Fruit fly (Drosophila melanogaster) whole organism, prepupa: ENCODE measurements around the gene Marcal1.

Experiments used
- Blimp-1 ChIP-seq: fragments of 200-800 bp; sonication (Bioruptor generic); optimal IDR thresholded peaks from 3 replicates; lab custom pipeline; 2017; ENCODE audit warnings: missing biosample characterization, missing genetic modification characterization, mild to moderate bottlenecking, moderate library complexity, missing genetic modification reagents
- CG10631 ChIP-seq: fragments of 200-800 bp; sonication (Bioruptor generic); optimal IDR thresholded peaks from 2 replicates; lab custom pipeline; 2016; ENCODE audit warnings: missing biosample characterization, missing genetic modification characterization
- CG10669 ChIP-seq: fragments of 200-800 bp; sonication (Bioruptor generic); optimal IDR thresholded peaks from 3 replicates; lab custom pipeline; 2018; ENCODE audit warnings: missing biosample characterization, mild to moderate bottlenecking, missing genetic modification characterization, moderate library complexity
- CG11294 ChIP-seq: fragments of 200-800 bp; sonication (Bioruptor generic); IDR thresholded peaks from 2 replicates; pipeline ENCODE4 v1.3.6; 2022; ENCODE audit warnings: missing biosample characterization, missing genetic modification characterization
- CG11762 ChIP-seq: fragments of 200-800 bp; sonication (Bioruptor generic); optimal IDR thresholded peaks from 3 replicates; lab custom pipeline; 2016; ENCODE audit warnings: missing biosample characterization, missing genetic modification characterization; ENCODE audit not compliant: insufficient read depth
- CG11902 ChIP-seq: fragments of 200-800 bp; sonication (Bioruptor generic); optimal IDR thresholded peaks from 3 replicates; lab custom pipeline; 2016; ENCODE audit warnings: missing biosample characterization, missing genetic modification characterization
- CG15336 ChIP-seq: fragments of 200-800 bp; sonication (Bioruptor generic); IDR thresholded peaks from 2 replicates; pipeline ENCODE4 v1.3.6; 2022; ENCODE audit warnings: missing biosample characterization, missing genetic modification characterization
- CG1621 ChIP-seq: fragments of 200-800 bp; sonication (Bioruptor generic); optimal IDR thresholded peaks from 3 replicates; lab custom pipeline; 2018; ENCODE audit warnings: missing biosample characterization, mild to moderate bottlenecking, missing genetic modification characterization
- CG3032 ChIP-seq: fragments of 200-800 bp; optimal IDR thresholded peaks from 2 replicates; lab custom pipeline; 2019; ENCODE audit warnings: missing biosample characterization, mild to moderate bottlenecking, missing genetic modification characterization, moderate library complexity
- CG32006 ChIP-seq: fragments of 200-800 bp; sonication (Bioruptor generic); optimal IDR thresholded peaks from 3 replicates; lab custom pipeline; 2017; ENCODE audit warnings: missing biosample characterization, mild to moderate bottlenecking, missing genetic modification characterization
- CG34406 ChIP-seq: fragments of 200-800 bp; sonication (Bioruptor generic); optimal IDR thresholded peaks from 3 replicates; lab custom pipeline; 2016; ENCODE audit warnings: missing biosample characterization, missing genetic modification characterization
- CG3919 ChIP-seq: fragments of 200-800 bp; sonication (Bioruptor generic); optimal IDR thresholded peaks from 3 replicates; lab custom pipeline; 2016; ENCODE audit warnings: missing biosample characterization, missing genetic modification characterization
- CG6163 ChIP-seq: fragments of 200-800 bp; sonication (Bioruptor generic); IDR thresholded peaks from 3 replicates; pipeline ENCODE4 v1.3.6; 2022; ENCODE audit warnings: missing biosample characterization, missing genetic modification characterization
- CG6276 ChIP-seq: fragments of 200-800 bp; sonication (Bioruptor generic); optimal IDR thresholded peaks from 2 replicates; lab custom pipeline; 2017; ENCODE audit warnings: missing biosample characterization, mild to moderate bottlenecking, missing genetic modification characterization
- CG6792 ChIP-seq: fragments of 200-800 bp; sonication (Bioruptor generic); optimal IDR thresholded peaks from 3 replicates; lab custom pipeline; 2016; ENCODE audit warnings: missing biosample characterization, missing genetic modification characterization
- CG6808 ChIP-seq: fragments of 200-800 bp; sonication (Bioruptor generic); optimal IDR thresholded peaks from 3 replicates; lab custom pipeline; 2017; ENCODE audit warnings: missing biosample characterization, missing genetic modification characterization, mild to moderate bottlenecking, moderate library complexity, missing genetic modification reagents
- CG6854 ChIP-seq: fragments of 200-800 bp; sonication (Bioruptor generic); optimal IDR thresholded peaks from 2 replicates; lab custom pipeline; 2017; ENCODE audit warnings: missing biosample characterization, mild to moderate bottlenecking, missing genetic modification characterization
- CG7368 ChIP-seq: fragments of 200-800 bp; sonication (Bioruptor generic); optimal IDR thresholded peaks from 3 replicates; lab custom pipeline; 2016; ENCODE audit warnings: missing biosample characterization, missing genetic modification characterization
- CG8119 ChIP-seq: fragments of 200-800 bp; sonication (Bioruptor generic); IDR thresholded peaks from 3 replicates; pipeline ENCODE4 v1.3.6; 2022; ENCODE audit warnings: missing biosample characterization, missing genetic modification characterization
- CG8319 ChIP-seq: fragments of 200-800 bp; sonication (Bioruptor generic); optimal IDR thresholded peaks from 3 replicates; lab custom pipeline; 2016; ENCODE audit warnings: missing biosample characterization, missing genetic modification characterization
- CG8632 ChIP-seq: fragments of 200-800 bp; sonication (Bioruptor generic); optimal IDR thresholded peaks from 3 replicates; lab custom pipeline; 2016; ENCODE audit warnings: missing biosample characterization, missing genetic modification characterization
- CG9139 ChIP-seq: fragments of 200-800 bp; sonication (Bioruptor generic); optimal IDR thresholded peaks from 3 replicates; lab custom pipeline; 2017; ENCODE audit warnings: missing biosample characterization, mild to moderate bottlenecking, missing genetic modification characterization
- Eip78C ChIP-seq: fragments of 200-800 bp; sonication (Bioruptor generic); peaks from one replicate; lab custom pipeline; 2016; ENCODE audit warnings: missing biosample characterization, missing genetic modification characterization
- Eip93F ChIP-seq: fragments of 200-800 bp; sonication (Bioruptor generic); optimal IDR thresholded peaks from 2 replicates; lab custom pipeline; 2016; ENCODE audit warnings: missing biosample characterization, mild to moderate bottlenecking, missing genetic modification characterization
- Ets21C ChIP-seq: fragments of 200-800 bp; sonication (Bioruptor generic); optimal IDR thresholded peaks from 3 replicates; lab custom pipeline; 2016; ENCODE audit warnings: missing biosample characterization, missing genetic modification characterization
- Gug ChIP-seq: fragments of 200-800 bp; sonication (Bioruptor generic); IDR thresholded peaks from 2 replicates; pipeline ENCODE4 v1.3.6; 2022; ENCODE audit warnings: missing biosample characterization, missing genetic modification characterization
- Hr38 ChIP-seq: sonication (Bioruptor generic); optimal IDR thresholded peaks from 2 replicates; lab custom pipeline; 2016; ENCODE audit warnings: missing biosample characterization, missing genetic modification characterization
- Hr39 ChIP-seq: fragments of 200-800 bp; sonication (Bioruptor generic); optimal IDR thresholded peaks from 2 replicates; lab custom pipeline; 2016; ENCODE audit warnings: missing biosample characterization, missing genetic modification characterization
- Hr4 ChIP-seq: fragments of 200-800 bp; sonication (Bioruptor generic); optimal IDR thresholded peaks from 3 replicates; lab custom pipeline; 2016; ENCODE audit warnings: missing biosample characterization, missing genetic modification characterization
- Lpt ChIP-seq: fragments of 200-800 bp; sonication (Bioruptor generic); optimal IDR thresholded peaks from 3 replicates; lab custom pipeline; 2016; ENCODE audit warnings: missing biosample characterization, missing genetic modification characterization
- Met ChIP-seq: fragments of 200-800 bp; sonication (Bioruptor generic); optimal IDR thresholded peaks from 3 replicates; lab custom pipeline; 2016; ENCODE audit warnings: missing biosample characterization, missing genetic modification characterization
- OdsH ChIP-seq: fragments of 200-800 bp; sonication (Bioruptor generic); optimal IDR thresholded peaks from 3 replicates; lab custom pipeline; 2016; ENCODE audit warnings: missing biosample characterization, missing genetic modification characterization
- Smox ChIP-seq: fragments of 200-800 bp; sonication (Bioruptor generic); optimal IDR thresholded peaks from 3 replicates; lab custom pipeline; 2016; ENCODE audit warnings: missing biosample characterization, missing genetic modification characterization
- Sox102F ChIP-seq: fragments of 200-800 bp; sonication (Bioruptor generic); optimal IDR thresholded peaks from 2 replicates; lab custom pipeline; 2016; ENCODE audit warnings: missing biosample characterization, mild to moderate bottlenecking, missing genetic modification characterization
- Sox14 ChIP-seq: fragments of 200-800 bp; sonication (Bioruptor generic); optimal IDR thresholded peaks from 3 replicates; lab custom pipeline; 2016; ENCODE audit warnings: missing biosample characterization, missing genetic modification characterization
- Sox15 ChIP-seq: fragments of 200-800 bp; sonication (Bioruptor generic); optimal IDR thresholded peaks from 3 replicates; lab custom pipeline; 2016; ENCODE audit warnings: missing biosample characterization, missing genetic modification characterization
- acj6 ChIP-seq: fragments of 200-800 bp; sonication (Bioruptor generic); optimal IDR thresholded peaks from 3 replicates; lab custom pipeline; 2016; ENCODE audit warnings: missing biosample characterization, missing genetic modification characterization
- cyc ChIP-seq: fragments of 200-800 bp; sonication (Bioruptor generic); optimal IDR thresholded peaks from 3 replicates; lab custom pipeline; 2016; ENCODE audit warnings: missing biosample characterization, missing genetic modification characterization
- dac ChIP-seq: fragments of 200-800 bp; sonication (Bioruptor generic); optimal IDR thresholded peaks from 2 replicates; lab custom pipeline; 2017; ENCODE audit warnings: missing biosample characterization, mild to moderate bottlenecking, missing genetic modification characterization
- eg ChIP-seq: fragments of 200-800 bp; sonication (Bioruptor generic); IDR thresholded peaks from 3 replicates; pipeline ENCODE4 v1.3.6; 2022; ENCODE audit warnings: missing biosample characterization, missing genetic modification characterization
- esn ChIP-seq: fragments of 200-800 bp; sonication (Bioruptor generic); optimal IDR thresholded peaks from 2 replicates; lab custom pipeline; 2016; ENCODE audit warnings: missing biosample characterization, mild to moderate bottlenecking, missing genetic modification characterization, moderate library complexity
- fd85E ChIP-seq: fragments of 200-800 bp; sonication (Bioruptor generic); optimal IDR thresholded peaks from 3 replicates; lab custom pipeline; 2016; ENCODE audit warnings: missing biosample characterization, missing genetic modification characterization
- fkh ChIP-seq: fragments of 200-800 bp; sonication (Bioruptor generic); optimal IDR thresholded peaks from 3 replicates; lab custom pipeline; 2017; ENCODE audit warnings: missing biosample characterization, mild to moderate bottlenecking, missing genetic modification characterization, moderate library complexity
- net ChIP-seq: fragments of 200-800 bp; sonication (Bioruptor generic); optimal IDR thresholded peaks from 3 replicates; lab custom pipeline; 2016; ENCODE audit warnings: missing biosample characterization, missing genetic modification characterization
- pdm3 ChIP-seq: fragments of 200-800 bp; sonication (Bioruptor generic); optimal IDR thresholded peaks from 3 replicates; lab custom pipeline; 2016; ENCODE audit warnings: missing biosample characterization, missing genetic modification characterization
- salr ChIP-seq, 2 experiments: fragments of 200-800 bp; sonication (Bioruptor generic); optimal IDR thresholded peaks; 3 replicates each; lab custom pipeline; 2016 to 2018; ENCODE audit warnings: missing biosample characterization in 2 of 2, missing genetic modification characterization in 2 of 2, mild to moderate bottlenecking in 1 of 2
- spab ChIP-seq: fragments of 200-800 bp; sonication (Bioruptor generic); optimal IDR thresholded peaks from 2 replicates; lab custom pipeline; 2017; ENCODE audit warnings: missing biosample characterization, mild to moderate bottlenecking, missing genetic modification characterization, missing genetic modification reagents
- ss ChIP-seq, 2 experiments: fragments of 200-800 bp; sonication (Bioruptor generic); optimal IDR thresholded peaks; 2 replicates in 1 of 2; 3 replicates in 1 of 2; lab custom pipeline; 2017 to 2018; ENCODE audit warnings: mild to moderate bottlenecking in 2 of 2, missing biosample characterization in 2 of 2, missing genetic modification characterization in 2 of 2, moderate library complexity in 1 of 2
- svp ChIP-seq: fragments of 200-800 bp; sonication (Bioruptor generic); peaks from one replicate; lab custom pipeline; 2016; ENCODE audit warnings: missing biosample characterization, missing genetic modification characterization
- topi ChIP-seq: fragments of 200-800 bp; sonication (Bioruptor generic); optimal IDR thresholded peaks from 3 replicates; lab custom pipeline; 2016; ENCODE audit warnings: missing biosample characterization, missing genetic modification characterization
- vri ChIP-seq: fragments of 200-800 bp; sonication (Bioruptor generic); optimal IDR thresholded peaks from 3 replicates; lab custom pipeline; 2016; ENCODE audit warnings: missing biosample characterization, mild to moderate bottlenecking, missing genetic modification characterization

Marcal1 gene

DNA sequence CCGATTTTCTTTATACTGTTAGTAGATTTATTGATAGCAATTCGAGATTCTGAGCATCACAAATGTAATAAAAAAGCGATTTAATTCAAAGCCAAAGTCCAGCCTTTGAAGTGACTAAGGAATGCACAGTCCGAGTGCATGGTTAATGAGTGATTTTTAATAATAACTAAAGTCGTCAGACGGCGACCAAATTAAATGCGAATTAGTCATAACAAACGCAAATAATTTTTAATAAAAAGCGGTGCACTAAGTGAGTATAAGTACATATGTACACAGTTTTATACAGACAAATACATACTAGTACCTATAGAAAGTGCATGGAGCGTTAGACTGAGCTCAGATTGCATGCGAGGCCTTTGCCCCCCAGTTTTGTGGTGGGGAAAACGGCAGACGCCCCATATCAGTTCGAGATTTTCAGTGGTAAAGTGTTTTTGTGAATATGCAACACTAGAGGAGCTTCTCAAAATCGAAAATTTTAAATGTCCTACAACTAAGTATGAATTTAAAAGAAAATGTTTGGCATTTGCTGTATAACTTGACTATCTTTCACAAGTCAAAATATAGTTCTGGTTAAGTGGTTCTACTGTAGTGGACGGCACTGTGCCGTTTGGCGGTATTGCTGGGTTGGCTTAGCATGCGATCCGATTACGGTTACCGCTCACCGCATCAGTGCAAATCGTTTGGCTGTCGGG, 47.5 kb downstream of the Marcal1 start:
- TF ChIP-seq CG6163 (GFP tag; lab: Robert Waterston, UW) (peak; percentile 82), CG7368 (GFP tag; lab: Kevin White, UChicago) (no peak), CG3032 (tag; lab: Kevin White, UChicago) (no peak), Ets21C (GFP tag; lab: Kevin White, UChicago) (no peak), CG6792 (GFP tag; lab: Kevin White, UChicago) (peak; percentile 9), CG1621 (tag; lab: Kevin White, UChicago) (no peak), CG9139 (no peak), topi (peak; percentile 2), acj6 (peak; percentile 29), CG10669 (GFP tag; lab: Kevin White, UChicago) (no peak), CG15336 (GFP tag; lab: Robert Waterston, UW) (peak; percentile 82), eg (peak; percentile 83), esn (GFP tag; lab: Kevin White, UChicago) (peak; percentile 41), CG34406 (no peak), OdsH (GFP tag; lab: Kevin White, UChicago) (peak; percentile 54), Blimp-1 (GFP tag; lab: Kevin White, UChicago) (no peak), CG6854 (no peak), fd85E (GFP tag; lab: Kevin White, UChicago) (no peak), salr (GFP tag; optimal IDR thresholded peaks at IDR 0.05; lab: Kevin White, UChicago) (no peak), Gug (GFP tag; lab: Robert Waterston, UW) (peak; percentile 27; the same call in 1 of the 2 replicates), cyc (GFP tag; lab: Kevin White, UChicago) (peak; percentile 10), Eip93F (GFP tag; lab: Kevin White, UChicago) (no peak), Sox14 (GFP tag; lab: Kevin White, UChicago) (peak; percentile 39), CG6276 (peak; percentile 63), CG8632 (GFP tag; lab: Kevin White, UChicago) (no peak), ss (GFP tag; optimal IDR thresholded peaks at IDR 0.05; lab: Kevin White, UChicago) (no peak), Eip78C (GFP tag; lab: Kevin White, UChicago) (peak; percentile 76), Sox15 (GFP tag; lab: Kevin White, UChicago) (no peak), Lpt (peak; percentile 43), CG8119 (peak; percentile 82), CG11902 (GFP tag; lab: Kevin White, UChicago) (no peak), CG11762 (GFP tag; lab: Kevin White, UChicago) (no peak), Hr39 (GFP tag; lab: Kevin White, UChicago) (peak; percentile 39), CG11294 (GFP tag; lab: Robert Waterston, UW) (peak; percentile 49; the same call in 1 of the 2 replicates), svp (GFP tag; lab: Kevin White, UChicago) (peak; percentile 84), pdm3 (GFP tag; lab: Kevin White, UChicago) (peak; percentile 47), CG10631 (GFP tag; lab: Kevin White, UChicago) (peak; percentile 15), vri (GFP tag; lab: Kevin White, UChicago) (peak; percentile 45), CG3919 (GFP tag; lab: Kevin White, UChicago) (peak; percentile 34), Hr38 (GFP tag; lab: Kevin White, UChicago) (no peak), net (GFP tag; lab: Kevin White, UChicago) (peak; percentile 37), Sox102F (GFP tag; lab: Kevin White, UChicago) (no peak), Smox (GFP tag; lab: Kevin White, UChicago) (no peak), CG8319 (GFP tag; lab: Kevin White, UChicago) (no peak), dac (GFP tag; lab: Kevin White, UChicago) (peak; percentile 45), spab (GFP tag; lab: Kevin White, UChicago) (no peak), fkh (GFP tag; lab: Kevin White, UChicago) (no peak), Hr4 (GFP tag; lab: Kevin White, UChicago) (peak; percentile 83), Met (peak; percentile 17), CG6808 (no peak), CG32006 (GFP tag; lab: Kevin White, UChicago) (peak; percentile 81)
